Fruit fly (Drosophila melanogaster): Measurements from ENCODE around the gene Gr89a.

- no peak for TF ChIP-seq pan (optimal IDR thresholded peaks at IDR 0.05)
- TF ChIP-seq Dll (optimal IDR thresholded peaks at IDR 0.05) = no peak
- TF ChIP-seq EcR (GFP tag; optimal IDR thresholded peaks at IDR 0.05) = no peak
Observed at dm6 chr3R:16472301-16472700, 26.5 kb downstream of the Gr89a start, which contains the start of gene Gyc89Da.
